ENCODE assay signal across 2 fruit fly cellular contexts in genomic region chr3L:2798463-2798993, dm6.
TF ChIP-seq lines count a peak whose summit lies in the region.

No protein-coding gene starts in this region.

TF ChIP-seq in whole organism, adult, 20 proteins besides CTCF, POLR2A, EP300 and RAD21 (continued from another document):
- TF ChIP-seq ovo (GFP tag; optimal IDR thresholded peaks at IDR 0.05; lab: Kevin White, UChicago) (no peak), tj (GFP tag; optimal IDR thresholded peaks at IDR 0.05; lab: Kevin White, UChicago) (no peak)

TF ChIP-seq in whole organism, embryonic, 481 proteins besides CTCF, POLR2A, EP300 and RAD21 (continued from another document and continues in another):
- TF ChIP-seq gem (tag; optimal IDR thresholded peaks at IDR 0.05; lab: Kevin White, UChicago) (peak; percentile 54), CG16779 (GFP tag; IDR thresholded peaks at IDR 0.05; lab: Robert Waterston, UW) (0 out of 2 replicates have a peak, but pooled peaks have one; percentile 21), CG4328 (GFP tag; optimal IDR thresholded peaks at IDR 0.05; lab: Kevin White, UChicago) (peak; percentile 20), Eip74EF (GFP tag; optimal IDR thresholded peaks at IDR 0.05; lab: Kevin White, UChicago) (peak in 1 of 2 experiments; percentile 60), CG17361 (GFP tag; IDR thresholded peaks at IDR 0.05; lab: Robert Waterston, UW) (peak; percentile 48; the same call in 2 of the 3 replicates), Fer3 (tag; optimal IDR thresholded peaks at IDR 0.05; lab: Kevin White, UChicago) (no peak), CG8281 (tag; optimal IDR thresholded peaks at IDR 0.05; lab: Kevin White, UChicago) (peak; percentile 49), gsb-n (tag; optimal IDR thresholded peaks at IDR 0.05; lab: Kevin White, UChicago) (peak; percentile 79), sens (GFP tag; lab: Kevin White, UChicago) (peak; percentile 89), Stat92E (GFP tag; optimal IDR thresholded peaks at IDR 0.05; lab: Kevin White, UChicago) (peak in 1 of 3 experiments; percentile 28), wek (GFP tag; optimal IDR thresholded peaks at IDR 0.05; lab: Kevin White, UChicago) (peak; percentile 68), CG1529 (GFP tag; optimal IDR thresholded peaks at IDR 0.05; lab: Kevin White, UChicago) (peak; percentile 71), crc (GFP tag; optimal IDR thresholded peaks at IDR 0.05; lab: Kevin White, UChicago) (no peak), CG2678 (tag; optimal IDR thresholded peaks at IDR 0.05; lab: Kevin White, UChicago) (peak; percentile 79), ATbp (GFP tag; optimal IDR thresholded peaks at IDR 0.05; lab: Kevin White, UChicago) (peak; percentile 85), sc (optimal IDR thresholded peaks at IDR 0.05; lab: Kevin White, UChicago) (no peak), sc (GFP tag; optimal IDR thresholded peaks at IDR 0.05; lab: Kevin White, UChicago) (peak; percentile 25), CG6654 (GFP tag; optimal IDR thresholded peaks at IDR 0.05; lab: Kevin White, UChicago) (no peak), CG11456 (GFP tag; IDR thresholded peaks at IDR 0.05; lab: Robert Waterston, UW) (peak; percentile 36; the same call in 1 of the 3 replicates), org-1 (GFP tag; optimal IDR thresholded peaks at IDR 0.05; lab: Kevin White, UChicago) (peak; percentile 58), CG13296 (GFP tag; optimal IDR thresholded peaks at IDR 0.05; lab: Kevin White, UChicago) (peak; percentile 50), HLH54F (GFP tag; optimal IDR thresholded peaks at IDR 0.05; lab: Kevin White, UChicago) (no peak), CG10209 (GFP tag; optimal IDR thresholded peaks at IDR 0.05; lab: Kevin White, UChicago) (peak; percentile 8), CG7745 (tag; optimal IDR thresholded peaks at IDR 0.05; lab: Kevin White, UChicago) (peak; percentile 81), CG8944 (GFP tag; optimal IDR thresholded peaks at IDR 0.05; lab: Kevin White, UChicago) (no peak), CG33557 (GFP tag; optimal IDR thresholded peaks at IDR 0.05; lab: Kevin White, UChicago) (peak; percentile 60), ci (GFP tag; IDR thresholded peaks at IDR 0.05; lab: Robert Waterston, UW) (peak; percentile 69), hb (GFP tag; IDR thresholded peaks at IDR 0.05; lab: Robert Waterston, UW; ENCODE audit: partially characterized antibody) (no peak), CG17568 (GFP tag; optimal IDR thresholded peaks at IDR 0.05; lab: Kevin White, UChicago) (peak; percentile 79), CG10979 (tag; optimal IDR thresholded peaks at IDR 0.05; lab: Kevin White, UChicago) (peak; percentile 21), chm (GFP tag; IDR thresholded peaks at IDR 0.05; lab: Robert Waterston, UW) (peak; percentile 51; the same call in 1 of the 2 replicates), lmd (GFP tag; IDR thresholded peaks at IDR 0.05; lab: Robert Waterston, UW) (no peak), CG7271 (tag; optimal IDR thresholded peaks at IDR 0.05; lab: Kevin White, UChicago) (peak; percentile 56), salm (tag; optimal IDR thresholded peaks at IDR 0.05; lab: Kevin White, UChicago) (peak; percentile 87), CG15696 (tag; optimal IDR thresholded peaks at IDR 0.05; lab: Kevin White, UChicago) (peak; percentile 73), CG1233 (GFP tag; optimal IDR thresholded peaks at IDR 0.05; lab: Kevin White, UChicago) (peak; percentile 29), gce (GFP tag; IDR thresholded peaks at IDR 0.05; lab: Robert Waterston, UW) (0 out of 3 replicates have a peak, but pooled peaks have one; percentile 35), BEAF-32 (GFP tag; optimal IDR thresholded peaks at IDR 0.05; lab: Kevin White, UChicago) (no peak), bsh (GFP tag; optimal IDR thresholded peaks at IDR 0.05; lab: Kevin White, UChicago) (peak in 1 of 2 experiments; percentile 37), rib (GFP tag; IDR thresholded peaks at IDR 0.05; lab: Robert Waterston, UW) (peak; percentile 64; the same call in 1 of the 2 replicates), CG6689 (GFP tag; IDR thresholded peaks at IDR 0.05; lab: Robert Waterston, UW) (0 out of 2 replicates have a peak, but pooled peaks have one; percentile 17), CG16813 (GFP tag; IDR thresholded peaks at IDR 0.05; lab: Robert Waterston, UW; ENCODE audit: partially characterized antibody) (no peak), nerfin-1 (tag; optimal IDR thresholded peaks at IDR 0.05; lab: Kevin White, UChicago) (peak; percentile 66), so (GFP tag; IDR thresholded peaks at IDR 0.05; lab: Robert Waterston, UW) (peak; percentile 58; the same call in 1 of the 3 replicates), CG11723 (GFP tag; optimal IDR thresholded peaks at IDR 0.05; lab: Kevin White, UChicago) (peak; percentile 62), CG17186 (GFP tag; optimal IDR thresholded peaks at IDR 0.05; lab: Kevin White, UChicago) (peak; percentile 18), br (optimal IDR thresholded peaks at IDR 0.05; lab: Kevin White, UChicago) (no peak), CG10543 (GFP tag; optimal IDR thresholded peaks at IDR 0.05; lab: Kevin White, UChicago) (peak; percentile 36), dysf (GFP tag; IDR thresholded peaks at IDR 0.05; lab: Robert Waterston, UW) (no peak), CG12071 (GFP tag; optimal IDR thresholded peaks at IDR 0.05; lab: Kevin White, UChicago) (peak; percentile 65), amos (GFP tag; IDR thresholded peaks at IDR 0.05; lab: Robert Waterston, UW; ENCODE audit: partially characterized antibody) (no peak), CG11504 (tag; optimal IDR thresholded peaks at IDR 0.05; lab: Kevin White, UChicago) (peak; percentile 59), CG6854 (GFP tag; optimal IDR thresholded peaks at IDR 0.05; lab: Kevin White, UChicago) (no peak), oc (tag; optimal IDR thresholded peaks at IDR 0.05; lab: Kevin White, UChicago) (peak; percentile 44), CG8924 (tag; optimal IDR thresholded peaks at IDR 0.05; lab: Kevin White, UChicago) (peak; percentile 54), CG9797 (GFP tag; optimal IDR thresholded peaks at IDR 0.05; lab: Kevin White, UChicago) (peak; percentile 20), tll (GFP tag; optimal IDR thresholded peaks at IDR 0.05; lab: Kevin White, UChicago) (peak in 1 of 2 experiments; percentile 60), Side (GFP tag; optimal IDR thresholded peaks at IDR 0.05; lab: Kevin White, UChicago) (peak; percentile 39), CG5953 (GFP tag; IDR thresholded peaks at IDR 0.05; lab: Robert Waterston, UW) (peak; percentile 14; the same call in 1 of the 2 replicates), fd96Cb (tag; optimal IDR thresholded peaks at IDR 0.05; lab: Kevin White, UChicago) (peak; percentile 35), Aef1 (GFP tag; IDR thresholded peaks at IDR 0.05; lab: Robert Waterston, UW) (no peak), CG10431 (GFP tag; optimal IDR thresholded peaks at IDR 0.05; lab: Kevin White, UChicago) (peak; percentile 34), yki (optimal IDR thresholded peaks at IDR 0.05; lab: Kevin White, UChicago) (no peak), HmgZ (tag; optimal IDR thresholded peaks at IDR 0.05; lab: Kevin White, UChicago) (peak; percentile 39), CG31441 (GFP tag; IDR thresholded peaks at IDR 0.05; lab: Robert Waterston, UW) (peak; percentile 82), CG6813 (GFP tag; optimal IDR thresholded peaks at IDR 0.05; lab: Kevin White, UChicago) (peak; percentile 75), CG4360 (GFP tag; IDR thresholded peaks at IDR 0.05; lab: Robert Waterston, UW) (peak; percentile 92), CG4282 (GFP tag; optimal IDR thresholded peaks at IDR 0.05; lab: Kevin White, UChicago) (no peak), Atf-2 (GFP tag; optimal IDR thresholded peaks at IDR 0.05; lab: Kevin White, UChicago) (peak; percentile 43), Kr (GFP tag; optimal IDR thresholded peaks at IDR 0.05; lab: Kevin White, UChicago) (peak; percentile 78), CG17328 (GFP tag; IDR thresholded peaks at IDR 0.05; lab: Robert Waterston, UW) (no peak), CG12236 (GFP tag; optimal IDR thresholded peaks at IDR 0.05; lab: Kevin White, UChicago) (peak; percentile 47), CG10147 (GFP tag; optimal IDR thresholded peaks at IDR 0.05; lab: Kevin White, UChicago) (peak; percentile 10), pum (GFP tag; optimal IDR thresholded peaks at IDR 0.05; lab: Kevin White, UChicago) (peak; percentile 15), wdn (GFP tag; IDR thresholded peaks at IDR 0.05; lab: Robert Waterston, UW) (0 out of 2 replicates have a peak, but pooled peaks have one; percentile 33), Dip2 (GFP tag; IDR thresholded peaks at IDR 0.05; lab: Robert Waterston, UW) (no peak), CG9727 (GFP tag; optimal IDR thresholded peaks at IDR 0.05; lab: Kevin White, UChicago) (peak; percentile 32), lov (optimal IDR thresholded peaks at IDR 0.05; lab: Kevin White, UChicago) (no peak), lov (GFP tag; IDR thresholded peaks at IDR 0.05; lab: Robert Waterston, UW) (peak; percentile 27; the same call in 1 of the 3 replicates), HmgD (GFP tag; optimal IDR thresholded peaks at IDR 0.05; lab: Kevin White, UChicago) (peak; percentile 11), dmrt11E (tag; optimal IDR thresholded peaks at IDR 0.05; lab: Kevin White, UChicago) (peak; percentile 46), Hand (GFP tag; optimal IDR thresholded peaks at IDR 0.05; lab: Kevin White, UChicago) (no peak), Mad (GFP tag; optimal IDR thresholded peaks at IDR 0.05; lab: Kevin White, UChicago) (peak; percentile 30), lola (GFP tag; optimal IDR thresholded peaks at IDR 0.05; lab: Kevin White, UChicago) (peak in 1 of 3 experiments; percentile 48), Adf1 (GFP tag; IDR thresholded peaks at IDR 0.05; lab: Robert Waterston, UW) (no peak), CG17829 (tag; optimal IDR thresholded peaks at IDR 0.05; lab: Kevin White, UChicago) (peak; percentile 28), Asciz (GFP tag; optimal IDR thresholded peaks at IDR 0.05; lab: Kevin White, UChicago) (peak; percentile 76), E2f2 (GFP tag; IDR thresholded peaks at IDR 0.05; lab: Robert Waterston, UW) (no peak), HLHmδ (GFP tag; optimal IDR thresholded peaks at IDR 0.05; lab: Kevin White, UChicago) (peak; percentile 81), CG12219 (GFP tag; optimal IDR thresholded peaks at IDR 0.05; lab: Kevin White, UChicago) (peak; percentile 54), slp2 (GFP tag; optimal IDR thresholded peaks at IDR 0.05; lab: Kevin White, UChicago) (no peak), Sry-δ (GFP tag; optimal IDR thresholded peaks at IDR 0.05; lab: Kevin White, UChicago) (no peak), Fer1 (GFP tag; optimal IDR thresholded peaks at IDR 0.05; lab: Kevin White, UChicago) (peak; percentile 9), CG11398 (GFP tag; optimal IDR thresholded peaks at IDR 0.05; lab: Kevin White, UChicago) (peak; percentile 65), NC2β (GFP tag; optimal IDR thresholded peaks at IDR 0.05; lab: Kevin White, UChicago) (peak; percentile 32), CG10959 (GFP tag; IDR thresholded peaks at IDR 0.05; lab: Robert Waterston, UW) (peak; percentile 24; the same call in 1 of the 2 replicates), MBD-R2 (GFP tag; IDR thresholded peaks at IDR 0.05; lab: Robert Waterston, UW) (peak; percentile 17; the same call in 1 of the 2 replicates), fd64A (GFP tag; optimal IDR thresholded peaks at IDR 0.05; lab: Kevin White, UChicago) (peak; percentile 65), CG15601 (tag; optimal IDR thresholded peaks at IDR 0.05; lab: Kevin White, UChicago) (peak; percentile 81), Hr78 (GFP tag; optimal IDR thresholded peaks at IDR 0.05; lab: Kevin White, UChicago) (peak in 1 of 2 experiments; percentile 19), ac (GFP tag; optimal IDR thresholded peaks at IDR 0.05; lab: Kevin White, UChicago) (peak; percentile 76), CG6254 (GFP tag; optimal IDR thresholded peaks at IDR 0.05; lab: Kevin White, UChicago) (peak; percentile 55), zfh1 (GFP tag; IDR thresholded peaks at IDR 0.05; lab: Robert Waterston, UW) (peak; percentile 51; the same call in 2 of the 3 replicates), CG4707 (GFP tag; optimal IDR thresholded peaks at IDR 0.05; lab: Kevin White, UChicago) (peak; percentile 63), tap (tag; optimal IDR thresholded peaks at IDR 0.05; lab: Kevin White, UChicago) (peak; percentile 61), az2 (GFP tag; optimal IDR thresholded peaks at IDR 0.05; lab: Kevin White, UChicago) (no peak), odd (GFP tag; optimal IDR thresholded peaks at IDR 0.05; lab: Kevin White, UChicago) (peak; percentile 74), seq (GFP tag; IDR thresholded peaks at IDR 0.05; lab: Robert Waterston, UW) (0 out of 2 replicates have a peak, but pooled peaks have one; percentile 7), CG10267 (tag; optimal IDR thresholded peaks at IDR 0.05; lab: Kevin White, UChicago) (peak; percentile 21), CG15073 (GFP tag; optimal IDR thresholded peaks at IDR 0.05; lab: Kevin White, UChicago) (no peak), CG2202 (tag; optimal IDR thresholded peaks at IDR 0.05; lab: Kevin White, UChicago) (peak; percentile 55), Oaz (GFP tag; IDR thresholded peaks at IDR 0.05; lab: Robert Waterston, UW) (no peak), zen (tag; optimal IDR thresholded peaks at IDR 0.05; lab: Kevin White, UChicago) (peak; percentile 48), slbo (GFP tag; IDR thresholded peaks at IDR 0.05; lab: Robert Waterston, UW) (no peak), insv (GFP tag; optimal IDR thresholded peaks at IDR 0.05; lab: Kevin White, UChicago) (peak in 1 of 2 experiments; percentile 12), Lhr (GFP tag; optimal IDR thresholded peaks at IDR 0.05; lab: Kevin White, UChicago) (peak; percentile 17), Med (GFP tag; lab: Kevin White, UChicago) (peak; percentile 86), Hr51 (GFP tag; optimal IDR thresholded peaks at IDR 0.05; lab: Kevin White, UChicago) (peak in 1 of 2 experiments; percentile 47), toy (GFP tag; IDR thresholded peaks at IDR 0.05; lab: Robert Waterston, UW) (0 out of 2 replicates have a peak, but pooled peaks have one; percentile 29), BtbVII (GFP tag; optimal IDR thresholded peaks at IDR 0.05; lab: Kevin White, UChicago) (peak; percentile 24), Ada2b (GFP tag; IDR thresholded peaks at IDR 0.05; lab: Robert Waterston, UW) (no peak), CG15011 (GFP tag; optimal IDR thresholded peaks at IDR 0.05; lab: Kevin White, UChicago) (peak; percentile 37), Blimp-1 (GFP tag; optimal IDR thresholded peaks at IDR 0.05; lab: Kevin White, UChicago) (peak; percentile 58), mam (GFP tag; optimal IDR thresholded peaks at IDR 0.05; lab: Kevin White, UChicago) (no peak), CG18011 (GFP tag; optimal IDR thresholded peaks at IDR 0.05; lab: Kevin White, UChicago) (peak; percentile 6), cad (GFP tag; optimal IDR thresholded peaks at IDR 0.05; lab: Kevin White, UChicago) (no peak), CG18262 (tag; optimal IDR thresholded peaks at IDR 0.05; lab: Kevin White, UChicago) (peak; percentile 65)
